Worm (Caenorhabditis elegans): ENCODE data around the gene clc-22.
A peak's percentile ranks its signal among the peaks of the same experiment; 100 is the strongest.

clc-22 gene

DNA sequence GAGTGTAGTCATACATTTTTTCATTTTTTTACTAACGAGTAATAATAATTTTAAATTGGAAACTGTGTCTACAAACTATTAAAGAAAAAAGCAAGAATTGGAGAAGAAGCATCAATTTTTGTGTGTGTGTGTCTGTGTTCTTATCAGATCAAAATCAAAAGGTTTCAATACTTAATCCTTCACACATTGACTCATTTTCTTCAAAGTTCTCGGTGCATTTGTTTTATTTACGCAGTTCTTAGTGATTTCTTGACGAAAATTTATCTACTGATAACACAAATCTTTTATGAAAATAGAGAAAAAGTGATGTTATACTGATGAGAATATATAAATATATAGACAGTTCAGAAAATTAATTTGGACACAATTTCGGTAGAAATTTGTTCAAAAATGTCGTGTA, at the start of gene clc-22:
TSS of gene clc-22 (minus strand) at position 71 of the 400 bp plus-strand sequence.
- TF ChIP-seq hlh-12 (tag; optimal IDR thresholded peaks at IDR 0.05) (no peak), Y53G8AR.9 (GFP tag; conservative IDR thresholded peaks at IDR 0.05) (no peak), efl-1 (GFP tag; optimal IDR thresholded peaks at IDR 0.05) (no peak), dpff-1 (tag; optimal IDR thresholded peaks at IDR 0.05) (no peak), F57C9.4 (tag; optimal IDR thresholded peaks at IDR 0.05) (no peak), atf-7 (tag; optimal IDR thresholded peaks at IDR 0.05) (no peak), egrh-3 (GFP tag; IDR thresholded peaks at IDR 0.05) (no peak), Y56A3A.18 (GFP tag; IDR thresholded peaks at IDR 0.05) (no peak), attf-3 (GFP tag; conservative IDR thresholded peaks at IDR 0.05) (no peak), snpc-1.3 (tag; optimal IDR thresholded peaks at IDR 0.05; ENCODE audit: insufficient read depth) (no peak), B0336.3 (GFP tag; IDR thresholded peaks at IDR 0.05) (no peak), let-526 (GFP tag; IDR thresholded peaks at IDR 0.05) (no peak), madf-8 (GFP tag; conservative IDR thresholded peaks at IDR 0.05) (no peak)

DNA sequence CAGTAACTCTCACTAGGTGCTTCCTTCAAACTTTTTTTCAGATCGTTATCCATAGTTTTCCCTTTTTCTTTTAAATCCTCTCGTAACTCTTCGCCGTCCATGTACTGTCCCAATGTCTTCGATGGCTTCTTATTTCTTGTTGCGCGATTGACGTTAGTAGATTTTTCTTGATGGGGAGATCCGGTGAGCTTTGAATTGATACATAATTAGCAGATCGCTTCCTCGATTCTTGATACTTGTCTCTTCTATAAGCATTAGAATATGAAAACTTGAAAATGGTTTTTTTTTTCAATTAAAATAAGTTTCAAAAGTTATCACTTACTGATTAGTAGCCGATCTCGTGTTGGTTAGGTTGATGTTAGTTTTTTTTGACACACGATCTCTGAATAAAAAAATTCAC, 49.5 kb upstream of the clc-22 start, which contains the start of gene K07D4.2:
TSS of gene K07D4.2 (minus strand) at position 101 of the 400 bp plus-strand sequence.
- TF ChIP-seq dpff-1 (tag; optimal IDR thresholded peaks at IDR 0.05) (no peak), F57C9.4 (tag; optimal IDR thresholded peaks at IDR 0.05) (no peak), egrh-3 (GFP tag; IDR thresholded peaks at IDR 0.05) (no peak), ceh-27 (GFP tag; optimal IDR thresholded peaks at IDR 0.05) (no peak), athp-1 (tag; optimal IDR thresholded peaks at IDR 0.05) (no peak), lin-40 (tag; optimal IDR thresholded peaks at IDR 0.05) (no peak), dpl-1 (GFP tag; optimal IDR thresholded peaks at IDR 0.05) (no peak), chd-7 (tag; optimal IDR thresholded peaks at IDR 0.05) (no peak), egl-44 (GFP tag; IDR thresholded peaks at IDR 0.05) (no peak), tbx-9 (tag; optimal IDR thresholded peaks at IDR 0.05; ENCODE audit: borderline replicate concordance) (no peak), F52B5.7 (tag; optimal IDR thresholded peaks at IDR 0.05) (no peak), ceh-58 (GFP tag; IDR thresholded peaks at IDR 0.05) (no peak), C17E4.6 (GFP tag; IDR thresholded peaks at IDR 0.05) (no peak), ceh-91 (GFP tag; IDR thresholded peaks at IDR 0.05) (no peak), T07F8.4 (tag; optimal IDR thresholded peaks at IDR 0.05) (no peak), zim-3 (tag; optimal IDR thresholded peaks at IDR 0.05) (no peak), B0019.2 (GFP tag; conservative IDR thresholded peaks at IDR 0.05) (no peak), C06A6.2 (GFP tag; conservative IDR thresholded peaks at IDR 0.05) (no peak), atf-7 (tag; optimal IDR thresholded peaks at IDR 0.05) (no peak)

DNA sequence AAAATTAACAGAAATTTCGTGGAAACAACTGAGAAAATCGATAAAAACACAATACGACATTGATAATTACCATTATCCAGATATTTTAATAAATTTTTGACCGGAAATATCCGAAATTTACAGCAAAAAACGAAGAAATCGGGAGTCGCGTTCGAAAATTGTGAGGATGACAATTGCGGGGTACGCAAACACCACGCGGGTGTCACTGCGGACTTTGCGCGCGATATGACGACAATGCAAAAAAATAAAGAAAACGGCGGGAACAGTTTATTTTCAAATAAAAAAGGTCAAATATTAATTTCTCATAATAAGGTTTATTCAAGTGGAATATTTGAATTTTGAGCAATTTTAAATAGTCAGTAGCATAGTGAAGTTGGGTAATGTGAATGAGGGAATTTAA, 48.5 kb upstream of the clc-22 start, which contains the start of gene rpn-11:
TSS of gene rpn-11 (minus strand) at position 198 of the 400 bp plus-strand sequence.
- TF ChIP-seq attf-3 (GFP tag; conservative IDR thresholded peaks at IDR 0.05) (peak; percentile 61; the same call in 1 of the 2 replicates), ztf-18 (tag; optimal IDR thresholded peaks at IDR 0.05) (peak; percentile 4), C06A6.2 (GFP tag; conservative IDR thresholded peaks at IDR 0.05) (peak; percentile 64; the same call in 1 of the 2 replicates), mxl-1 (tag; optimal IDR thresholded peaks at IDR 0.05) (no peak), bed-1 (GFP tag; IDR thresholded peaks at IDR 0.05) (no peak), B0019.2 (GFP tag; conservative IDR thresholded peaks at IDR 0.05) (peak; percentile 65), F10E7.11 (tag; optimal IDR thresholded peaks at IDR 0.05) (no peak), aptf-2 (GFP tag; conservative IDR thresholded peaks at IDR 0.05) (0 out of 2 replicates have a peak, but pooled peaks have one; percentile 38), hsf-1 (GFP tag; IDR thresholded peaks at IDR 0.05) (peak; percentile 13; the same call in 1 of the 2 replicates), ztf-25 (GFP tag; IDR thresholded peaks at IDR 0.05) (no peak), rec-8 (tag; optimal IDR thresholded peaks at IDR 0.05) (no peak), dpl-1 (GFP tag; optimal IDR thresholded peaks at IDR 0.05) (peak; percentile 96), rcor-1 (GFP tag; IDR thresholded peaks at IDR 0.05) (peak; percentile 74; the same call in 1 of the 2 replicates), B0336.3 (GFP tag; IDR thresholded peaks at IDR 0.05) (peak; percentile 68; the same call in 1 of the 2 replicates), hmg-20 (GFP tag; IDR thresholded peaks at IDR 0.05) (no peak), ceh-91 (GFP tag; IDR thresholded peaks at IDR 0.05) (peak; percentile 86), T07F8.4 (tag; optimal IDR thresholded peaks at IDR 0.05) (no peak), rpc-1 (optimal IDR thresholded peaks at IDR 0.05) (no peak), rpc-1 (tag; optimal IDR thresholded peaks at IDR 0.05) (no peak), pbrm-1 (GFP tag; IDR thresholded peaks at IDR 0.05) (peak; percentile 74), B0035.1 (tag; optimal IDR thresholded peaks at IDR 0.05) (no peak), lin-40 (tag; optimal IDR thresholded peaks at IDR 0.05) (peak; percentile 88), ceh-79 (tag; optimal IDR thresholded peaks at IDR 0.05) (no peak), F52B5.7 (tag; optimal IDR thresholded peaks at IDR 0.05) (no peak), akir-1 (GFP tag; optimal IDR thresholded peaks at IDR 0.05) (no peak), dox-1 (GFP tag; IDR thresholded peaks at IDR 0.05) (peak; percentile 92), mes-4 (tag; optimal IDR thresholded peaks at IDR 0.05) (no peak)

Data from whole organism, young adult.